Fruit fly (Drosophila melanogaster): ENCODE measurements around the gene CG31467.

The CG31467 gene

DNA sequence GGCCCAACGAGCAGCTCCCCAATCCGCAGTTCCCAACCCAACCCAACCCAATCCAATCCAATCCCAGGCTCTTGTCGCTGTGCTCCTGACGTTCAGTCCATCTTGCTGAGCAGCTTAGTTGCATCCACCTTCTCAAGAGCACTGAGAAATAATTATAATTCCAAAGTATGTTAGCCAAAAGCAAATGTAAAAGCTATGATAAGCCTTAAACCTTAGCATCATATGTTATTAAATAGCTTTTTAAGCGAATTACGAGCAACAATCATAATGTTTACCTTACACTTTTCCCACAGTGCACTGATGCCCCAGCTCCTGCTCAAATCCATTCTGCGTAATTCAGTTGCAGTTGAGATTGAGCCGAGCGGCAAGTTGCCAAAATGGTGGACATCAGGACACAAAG is 36.7 kb downstream of the CG31467 start (continued):
- TF ChIP-seq pdm3 (GFP tag; optimal IDR thresholded peaks at IDR 0.05), result no peak
- TF ChIP-seq fd59A (GFP tag; optimal IDR thresholded peaks at IDR 0.05), result no peak
- no peak for TF ChIP-seq CG11762 (GFP tag; optimal IDR thresholded peaks at IDR 0.05; ENCODE audit: insufficient read depth)
- no peak for TF ChIP-seq net (GFP tag; optimal IDR thresholded peaks at IDR 0.05)
- no peak for TF ChIP-seq Sox15 (GFP tag; optimal IDR thresholded peaks at IDR 0.05)
- no peak for TF ChIP-seq CG6854 (GFP tag; optimal IDR thresholded peaks at IDR 0.05)
- no peak for TF ChIP-seq acj6 (GFP tag; optimal IDR thresholded peaks at IDR 0.05)

DNA sequence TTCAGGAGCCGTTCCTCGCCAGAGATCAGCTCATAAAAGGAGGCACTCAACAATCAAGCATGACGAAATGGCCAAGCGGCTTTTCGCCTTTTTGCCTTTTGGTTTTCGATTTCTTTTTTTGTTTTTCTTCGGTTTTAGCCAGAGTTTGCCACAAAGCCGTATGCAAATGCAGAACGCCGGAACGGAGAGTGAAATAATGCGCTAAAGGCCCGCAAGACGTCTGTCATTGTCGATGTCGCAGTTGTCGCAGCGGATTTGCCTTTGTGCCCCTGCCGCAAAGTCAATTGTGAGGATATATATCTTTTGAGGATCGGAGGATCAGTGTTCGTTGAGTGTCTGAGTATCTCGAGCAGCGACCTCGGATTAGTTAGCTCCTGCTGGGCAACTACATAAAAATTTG is 38.7 kb downstream of the CG31467 start:
- TF ChIP-seq CG9139 (GFP tag; optimal IDR thresholded peaks at IDR 0.05), result no peak
- no peak for TF ChIP-seq CG16779 (tag; optimal IDR thresholded peaks at IDR 0.05)
- no peak for TF ChIP-seq Hr38 (GFP tag; optimal IDR thresholded peaks at IDR 0.05)
- TF ChIP-seq fd59A (GFP tag; optimal IDR thresholded peaks at IDR 0.05), result no peak

DNA sequence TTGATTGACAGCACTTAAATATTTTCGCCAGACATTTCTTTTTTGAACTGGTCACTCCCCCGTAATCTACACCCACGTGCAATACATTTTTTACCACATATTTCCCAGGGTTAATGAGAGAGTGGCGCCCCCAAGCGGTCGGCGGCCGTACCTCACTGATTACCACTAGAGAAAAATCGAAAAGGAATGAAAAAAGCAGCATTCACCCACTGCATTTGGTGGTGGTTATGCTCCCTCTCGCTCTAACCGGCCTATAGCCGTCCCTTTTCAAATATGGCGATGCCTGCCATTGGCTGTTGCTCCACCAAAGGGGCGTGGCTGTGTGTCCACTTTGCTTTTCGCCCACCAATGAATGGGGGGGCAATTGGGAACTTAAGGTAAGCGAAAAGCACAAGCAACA is 41.7 kb downstream of the CG31467 start:
- TF ChIP-seq CG9139 (GFP tag; optimal IDR thresholded peaks at IDR 0.05) (peak; percentile 47), Eip78C (GFP tag) (peak; percentile 83), CG8119 (GFP tag; IDR thresholded peaks at IDR 0.05) (peak; percentile 55; the same call in 1 of the 3 replicates), Hr4 (GFP tag; optimal IDR thresholded peaks at IDR 0.05) (peak; percentile 42), topi (GFP tag; optimal IDR thresholded peaks at IDR 0.05) (peak; percentile 4), Eip75B (GFP tag; optimal IDR thresholded peaks at IDR 0.05) (peak; percentile 58), CG1621 (tag; optimal IDR thresholded peaks at IDR 0.05) (peak; percentile 64), fkh (GFP tag; optimal IDR thresholded peaks at IDR 0.05) (peak; percentile 13), lz (GFP tag; optimal IDR thresholded peaks at IDR 0.05) (no peak), CG11902 (GFP tag; optimal IDR thresholded peaks at IDR 0.05) (no peak), Ets96B (tag; optimal IDR thresholded peaks at IDR 0.05) (peak; percentile 48), Blimp-1 (GFP tag; optimal IDR thresholded peaks at IDR 0.05) (no peak), Lpt (GFP tag; optimal IDR thresholded peaks at IDR 0.05) (peak; percentile 30), CG6792 (GFP tag; optimal IDR thresholded peaks at IDR 0.05) (no peak), vri (GFP tag; optimal IDR thresholded peaks at IDR 0.05) (no peak), net (GFP tag; optimal IDR thresholded peaks at IDR 0.05) (peak; percentile 51), CG6854 (GFP tag; optimal IDR thresholded peaks at IDR 0.05) (peak; percentile 13), OdsH (GFP tag; optimal IDR thresholded peaks at IDR 0.05) (peak; percentile 43), CG8319 (GFP tag; optimal IDR thresholded peaks at IDR 0.05) (peak; percentile 23), CG11294 (GFP tag; IDR thresholded peaks at IDR 0.05) (peak; percentile 44; the same call in 1 of the 2 replicates), CG10631 (GFP tag; optimal IDR thresholded peaks at IDR 0.05) (no peak), CG15336 (GFP tag; IDR thresholded peaks at IDR 0.05) (peak; percentile 38; the same call in 1 of the 2 replicates), CG3032 (tag; optimal IDR thresholded peaks at IDR 0.05) (peak; percentile 63), achi (GFP tag; optimal IDR thresholded peaks at IDR 0.05) (no peak), Sox102F (GFP tag; optimal IDR thresholded peaks at IDR 0.05) (no peak), CG6163 (GFP tag; IDR thresholded peaks at IDR 0.05) (peak; percentile 84), eg (GFP tag; IDR thresholded peaks at IDR 0.05) (peak; percentile 77), CG10669 (GFP tag; optimal IDR thresholded peaks at IDR 0.05) (peak; percentile 54), CG34406 (GFP tag; optimal IDR thresholded peaks at IDR 0.05) (peak; percentile 34), svp (GFP tag) (no peak), cyc (GFP tag; optimal IDR thresholded peaks at IDR 0.05) (no peak), CG4318 (GFP tag; optimal IDR thresholded peaks at IDR 0.05) (no peak), fd59A (GFP tag; optimal IDR thresholded peaks at IDR 0.05) (peak; percentile 40), CG11762 (GFP tag; optimal IDR thresholded peaks at IDR 0.05; ENCODE audit: insufficient read depth) (no peak), CG31627 (GFP tag; optimal IDR thresholded peaks at IDR 0.05) (no peak), acj6 (GFP tag; optimal IDR thresholded peaks at IDR 0.05) (peak; percentile 33), CG16779 (tag; optimal IDR thresholded peaks at IDR 0.05) (peak; percentile 10), salr (GFP tag; optimal IDR thresholded peaks at IDR 0.05) (peak; percentile 19 to 28), Ets21C (GFP tag; optimal IDR thresholded peaks at IDR 0.05) (no peak), esn (GFP tag; optimal IDR thresholded peaks at IDR 0.05) (peak; percentile 28), Sox15 (GFP tag; optimal IDR thresholded peaks at IDR 0.05) (no peak), Gug (GFP tag; IDR thresholded peaks at IDR 0.05) (peak; percentile 55), Eip93F (GFP tag; optimal IDR thresholded peaks at IDR 0.05) (no peak), CG8632 (GFP tag; optimal IDR thresholded peaks at IDR 0.05) (no peak), dsx (GFP tag; optimal IDR thresholded peaks at IDR 0.05; ENCODE audit: poor library complexity, severe bottlenecking) (peak; percentile 9)
